Fruit fly (Drosophila melanogaster) whole organism, embryonic: Measurements from ENCODE around the gene CG32816.

Experiments used
- Abd-B ChIP-seq: fragments of 200-800 bp; sonication (Bioruptor generic); optimal IDR thresholded peaks from 2 replicates; lab custom pipeline; 2018; ENCODE audit warnings: missing biosample characterization, mild to moderate bottlenecking, missing genetic modification characterization, moderate library complexity
- Adf1 ChIP-seq: fragments of 200-800 bp; sonication (Bioruptor generic); IDR thresholded peaks from 2 replicates; pipeline ENCODE4 v1.3.6; 2022; ENCODE audit warnings: missing biosample characterization, missing genetic modification characterization
- Antp ChIP-seq: fragments of 200-800 bp; sonication (Bioruptor generic); optimal IDR thresholded peaks from 3 replicates; lab custom pipeline; 2016; ENCODE audit warnings: missing biosample characterization, missing genetic modification characterization
- Bgb ChIP-seq: fragments of 200-800 bp; sonication (Bioruptor generic); IDR thresholded peaks from 2 replicates; pipeline ENCODE4 v1.3.6; 2022; ENCODE audit warnings: missing biosample characterization, missing genetic modification characterization; ENCODE audit not compliant: partially characterized antibody
- CG10654 ChIP-seq: fragments of 200-800 bp; sonication (Bioruptor generic); optimal IDR thresholded peaks from 2 replicates; lab custom pipeline; 2016; ENCODE audit warnings: missing biosample characterization, missing genetic modification characterization
- CG11085 ChIP-seq: fragments of 200-800 bp; sonication (Bioruptor generic); IDR thresholded peaks from 2 replicates; pipeline ENCODE4 v1.3.6; 2022; ENCODE audit warnings: missing biosample characterization, missing genetic modification characterization
- CG11398 ChIP-seq: fragments of 200-800 bp; sonication (Bioruptor generic); optimal IDR thresholded peaks from 2 replicates; lab custom pipeline; 2016; ENCODE audit warnings: missing biosample characterization, missing genetic modification characterization
- CG15073 ChIP-seq: fragments of 200-800 bp; sonication (Bioruptor generic); optimal IDR thresholded peaks from 2 replicates; lab custom pipeline; 2016; ENCODE audit warnings: missing biosample characterization, missing genetic modification characterization
- CG15696 ChIP-seq: fragments of 200-800 bp; sonication (Bioruptor generic); optimal IDR thresholded peaks from 2 replicates; lab custom pipeline; 2019; ENCODE audit warnings: missing biosample characterization, mild to moderate bottlenecking, missing genetic modification characterization, moderate library complexity
- CG1602 ChIP-seq: fragments of 200-800 bp; sonication (Bioruptor generic); optimal IDR thresholded peaks from 3 replicates; lab custom pipeline; 2016; ENCODE audit warnings: missing biosample characterization, missing genetic modification characterization
- CG17359 ChIP-seq: fragments of 200-800 bp; sonication (Bioruptor generic); optimal IDR thresholded peaks from 3 replicates; lab custom pipeline; 2018; ENCODE audit warnings: missing biosample characterization, mild to moderate bottlenecking, missing genetic modification characterization, moderate library complexity
- CG18619 ChIP-seq: fragments of 200-800 bp; sonication (Bioruptor generic); optimal IDR thresholded peaks from 3 replicates; lab custom pipeline; 2017; ENCODE audit warnings: missing biosample characterization, mild to moderate bottlenecking, missing genetic modification characterization
- CG32532 ChIP-seq: fragments of 200-800 bp; sonication (Bioruptor generic); IDR thresholded peaks from 2 replicates; pipeline ENCODE4 v1.3.6; 2022; ENCODE audit warnings: missing biosample characterization, missing genetic modification characterization
- CG3726 ChIP-seq: fragments of 200-800 bp; sonication (Bioruptor generic); IDR thresholded peaks from 3 replicates; pipeline ENCODE4, ENCODE4 v1.3.6; 2022; ENCODE audit warnings: missing biosample characterization, missing genetic modification characterization
- CG4360 ChIP-seq: fragments of 200-800 bp; sonication (Bioruptor generic); IDR thresholded peaks from 2 replicates; pipeline ENCODE4 v1.3.6; 2022; ENCODE audit warnings: missing biosample characterization, missing genetic modification characterization
- CG4404 ChIP-seq: fragments of 200-800 bp; sonication (Bioruptor generic); IDR thresholded peaks from 2 replicates; pipeline ENCODE4 v1.3.6; 2022; ENCODE audit warnings: missing biosample characterization, missing genetic modification characterization
- CG4820 ChIP-seq: fragments of 200-800 bp; sonication (Bioruptor generic); optimal IDR thresholded peaks from 3 replicates; lab custom pipeline; 2016; ENCODE audit warnings: missing biosample characterization, missing genetic modification characterization
- CG5180 ChIP-seq: fragments of 200-800 bp; sonication (Bioruptor generic); optimal IDR thresholded peaks from 3 replicates; lab custom pipeline; 2017; ENCODE audit warnings: missing biosample characterization, missing genetic modification characterization, mild to moderate bottlenecking, moderate library complexity, missing genetic modification reagents
- CG7963 ChIP-seq: fragments of 200-800 bp; sonication (Bioruptor generic); IDR thresholded peaks from 3 replicates; pipeline ENCODE4 v1.3.6; 2022; ENCODE audit warnings: missing biosample characterization, missing genetic modification characterization; ENCODE audit not compliant: partially characterized antibody
- CG8290 ChIP-seq, 3 experiments: fragments of 200-800 bp; sonication (Bioruptor generic); optimal IDR thresholded peaks; 2 replicates each; lab custom pipeline; 2016 to 2019; ENCODE audit warnings: missing biosample characterization in 3 of 3, missing genetic modification characterization in 3 of 3, mild to moderate bottlenecking in 2 of 3, moderate library complexity in 1 of 3
- CG8478 ChIP-seq: fragments of >200 bp; optimal IDR thresholded peaks from 2 replicates; lab custom pipeline; 2018
- CG9609 ChIP-seq: fragments of 200-800 bp; sonication (Bioruptor generic); optimal IDR thresholded peaks from 3 replicates; lab custom pipeline; 2016; ENCODE audit warnings: missing biosample characterization, missing genetic modification characterization
- CG9797 ChIP-seq: fragments of 200-800 bp; sonication (Bioruptor generic); optimal IDR thresholded peaks from 3 replicates; lab custom pipeline; 2018; ENCODE audit warnings: missing biosample characterization, mild to moderate bottlenecking, missing genetic modification characterization
- Doc3 ChIP-seq: fragments of 200-800 bp; sonication (Bioruptor generic); IDR thresholded peaks from 3 replicates; pipeline ENCODE4 v1.3.6; 2022; ENCODE audit warnings: missing biosample characterization, missing genetic modification characterization; ENCODE audit not compliant: partially characterized antibody
- E2f1 ChIP-seq: fragments of 200-800 bp; sonication (Bioruptor generic); IDR thresholded peaks from 2 replicates; pipeline ENCODE4 v1.3.6; 2022; ENCODE audit warnings: missing biosample characterization, missing genetic modification characterization
- HLH54F ChIP-seq: fragments of 200-800 bp; sonication (Bioruptor generic); optimal IDR thresholded peaks from 3 replicates; lab custom pipeline; 2016; ENCODE audit warnings: missing biosample characterization, missing genetic modification characterization
- HLHmδ ChIP-seq: fragments of 200-800 bp; sonication (Bioruptor generic); optimal IDR thresholded peaks from 2 replicates; lab custom pipeline; 2018; ENCODE audit warnings: missing biosample characterization, mild to moderate bottlenecking, missing genetic modification characterization, moderate library complexity
- Hey ChIP-seq: fragments of 200-800 bp; sonication (Bioruptor generic); optimal IDR thresholded peaks from 3 replicates; lab custom pipeline; 2018; ENCODE audit warnings: missing biosample characterization, mild to moderate bottlenecking, missing genetic modification characterization
- MBD-R2 ChIP-seq: fragments of 200-800 bp; sonication (Bioruptor generic); IDR thresholded peaks from 2 replicates; pipeline ENCODE4 v1.3.6; 2022; ENCODE audit warnings: missing biosample characterization, missing genetic modification characterization
- Nf-YB ChIP-seq: fragments of 200-800 bp; sonication (Bioruptor generic); optimal IDR thresholded peaks from 3 replicates; lab custom pipeline; 2019; ENCODE audit warnings: missing biosample characterization, mild to moderate bottlenecking, missing genetic modification characterization, moderate library complexity
- ab ChIP-seq: fragments of 200-800 bp; sonication (Bioruptor generic); optimal IDR thresholded peaks from 2 replicates; lab custom pipeline; 2016; ENCODE audit warnings: missing biosample characterization, missing genetic modification characterization
- al ChIP-seq: fragments of 200-800 bp; sonication (Bioruptor generic); IDR thresholded peaks from 2 replicates; pipeline ENCODE4 v1.3.6; 2022; ENCODE audit warnings: missing biosample characterization, missing genetic modification characterization
- bigmax ChIP-seq: fragments of 200-800 bp; sonication (Bioruptor generic); optimal IDR thresholded peaks from 2 replicates; lab custom pipeline; 2018; ENCODE audit warnings: missing biosample characterization, mild to moderate bottlenecking, missing genetic modification characterization
- bowl ChIP-seq: fragments of 200-800 bp; sonication (Bioruptor generic); IDR thresholded peaks from 2 replicates; pipeline ENCODE4 v1.3.6; 2022; ENCODE audit warnings: missing biosample characterization, missing genetic modification characterization
- caup ChIP-seq: fragments of 200-800 bp; sonication (Bioruptor generic); optimal IDR thresholded peaks from 3 replicates; lab custom pipeline; 2017; ENCODE audit warnings: missing biosample characterization, mild to moderate bottlenecking, missing genetic modification characterization, moderate library complexity; ENCODE audit not compliant: severe bottlenecking
- dysf ChIP-seq: fragments of 200-800 bp; sonication (Bioruptor generic); IDR thresholded peaks from 3 replicates; pipeline ENCODE4 v1.3.6; 2022; ENCODE audit warnings: missing biosample characterization, missing genetic modification characterization
- gfzf ChIP-seq: fragments of 200-800 bp; sonication (Bioruptor generic); optimal IDR thresholded peaks from 2 replicates; lab custom pipeline; 2016; ENCODE audit warnings: missing biosample characterization, mild to moderate bottlenecking, missing genetic modification characterization, moderate library complexity
- hbn ChIP-seq: fragments of 200-800 bp; sonication (Bioruptor generic); IDR thresholded peaks from 2 replicates; pipeline ENCODE4 v1.3.6; 2022; ENCODE audit warnings: missing biosample characterization, missing genetic modification characterization; ENCODE audit not compliant: partially characterized antibody
- jing ChIP-seq: fragments of 200-800 bp; sonication (Bioruptor generic); optimal IDR thresholded peaks from 2 replicates; lab custom pipeline; 2018; ENCODE audit warnings: missing biosample characterization, mild to moderate bottlenecking, missing genetic modification characterization
- kni ChIP-seq: fragments of 200-800 bp; sonication (Bioruptor generic); optimal IDR thresholded peaks from 3 replicates; lab custom pipeline; 2017; ENCODE audit warnings: mild to moderate bottlenecking, missing biosample characterization, missing genetic modification reagents, missing genetic modification characterization
- lola ChIP-seq, 3 experiments: fragments of >200 bp in 2 of 3; fragments of 200-800 bp in 1 of 3; sonication (Bioruptor generic) in 1 of 3; optimal IDR thresholded peaks; 2 replicates each; lab custom pipeline; 2017 to 2019; ENCODE audit warnings: missing biosample characterization in 3 of 3, missing genetic modification characterization in 3 of 3, mild to moderate bottlenecking in 1 of 3, moderate library complexity in 1 of 3
- luna ChIP-seq: fragments of 200-800 bp; sonication (Bioruptor generic); optimal IDR thresholded peaks from 2 replicates; lab custom pipeline; 2016; ENCODE audit warnings: missing biosample characterization, missing genetic modification characterization
- mam ChIP-seq: fragments of 200-800 bp; sonication (Bioruptor generic); optimal IDR thresholded peaks from 3 replicates; lab custom pipeline; 2016; ENCODE audit warnings: missing biosample characterization, missing genetic modification characterization
- nerfin-2 ChIP-seq: fragments of 200-800 bp; sonication (Bioruptor generic); IDR thresholded peaks from 2 replicates; pipeline ENCODE4 v1.3.6; 2022; ENCODE audit warnings: missing biosample characterization, missing genetic modification characterization; ENCODE audit not compliant: partially characterized antibody
- seq ChIP-seq: fragments of 200-800 bp; sonication (Bioruptor generic); IDR thresholded peaks from 2 replicates; pipeline ENCODE4 v1.3.6; 2022; ENCODE audit warnings: missing biosample characterization, missing genetic modification characterization
- tgo ChIP-seq: fragments of 200-800 bp; sonication (Bioruptor generic); IDR thresholded peaks from 3 replicates; pipeline ENCODE4 v1.3.6; 2022; ENCODE audit warnings: missing biosample characterization, missing genetic modification characterization
- tio ChIP-seq: fragments of 200-800 bp; sonication (Bioruptor generic); optimal IDR thresholded peaks from 2 replicates; lab custom pipeline; 2017; ENCODE audit warnings: missing biosample characterization, missing genetic modification characterization, inconsistent platforms
- twi ChIP-seq: fragments of 200-800 bp; optimal IDR thresholded peaks from 2 replicates; lab custom pipeline; 2019; ENCODE audit warnings: missing biosample characterization, mild to moderate bottlenecking, missing genetic modification characterization, moderate library complexity
- wek ChIP-seq: fragments of 200-800 bp; sonication (Bioruptor generic); optimal IDR thresholded peaks from 3 replicates; lab custom pipeline; 2018; ENCODE audit warnings: missing biosample characterization, mild to moderate bottlenecking, missing genetic modification characterization, moderate library complexity
- zen ChIP-seq: fragments of 200-800 bp; sonication (Bioruptor generic); optimal IDR thresholded peaks from 3 replicates; lab custom pipeline; 2018; ENCODE audit warnings: missing biosample characterization, mild to moderate bottlenecking, missing genetic modification characterization, moderate library complexity

CG32816 gene

DNA sequence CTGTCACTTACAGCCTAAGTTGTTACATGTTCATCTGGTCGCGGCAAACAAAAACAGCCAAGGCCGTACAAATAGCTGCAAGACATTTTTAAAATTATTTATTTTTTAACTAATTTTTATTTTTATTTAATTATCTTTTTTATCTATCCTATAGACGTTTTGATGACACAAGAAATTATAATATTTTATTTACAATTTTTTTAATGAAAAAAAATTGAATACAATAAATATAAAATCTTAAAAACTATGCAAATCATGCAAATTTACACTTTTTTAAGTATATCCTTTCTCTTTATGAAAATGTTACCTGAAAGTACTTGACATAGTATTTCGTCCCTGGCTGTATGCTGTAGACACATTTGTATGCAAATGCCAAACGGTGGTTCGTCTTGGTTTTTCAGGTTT lies 132.4 kb downstream of the CG32816 start (continued):
- no peak for TF ChIP-seq Bgb
- TF ChIP-seq mam (GFP tag; lab: Kevin White, UChicago), result no peak
- TF ChIP-seq CG5180, result peak; percentile 52
- TF ChIP-seq bowl (GFP tag; lab: Robert Waterston, UW), result no peak
- TF ChIP-seq CG11085 (GFP tag; lab: Robert Waterston, UW), result no peak
- TF ChIP-seq tio, result peak; percentile 19
- TF ChIP-seq CG10654 (GFP tag; lab: Kevin White, UChicago), result no peak
- TF ChIP-seq nerfin-2 (GFP tag; lab: Robert Waterston, UW), result no peak
- no peak for TF ChIP-seq Antp (GFP tag; lab: Kevin White, UChicago)
- no peak for TF ChIP-seq luna (GFP tag; lab: Kevin White, UChicago)
- TF ChIP-seq CG8478 (lab: Kevin White, UChicago), result no peak
- peak in 1 of 3 experiments; percentile 76 for TF ChIP-seq lola (GFP tag; optimal IDR thresholded peaks at IDR 0.05; lab: Kevin White, UChicago)
- TF ChIP-seq twi (tag; lab: Kevin White, UChicago), result peak; percentile 64
- TF ChIP-seq CG32532 (GFP tag; lab: Robert Waterston, UW), result peak; percentile 70; the same call in 1 of the 2 replicates
- TF ChIP-seq Adf1 (GFP tag; lab: Robert Waterston, UW), result no peak
- TF ChIP-seq ab (GFP tag; lab: Kevin White, UChicago), result no peak
- TF ChIP-seq CG17359 (tag; lab: Kevin White, UChicago), result peak; percentile 80
- no peak for TF ChIP-seq Hey
- TF ChIP-seq CG4360 (GFP tag; lab: Robert Waterston, UW), result no peak
- TF ChIP-seq HLH54F, result no peak
- no peak for TF ChIP-seq CG7963 (GFP tag; lab: Robert Waterston, UW)
- TF ChIP-seq kni (GFP tag; lab: Kevin White, UChicago), result no peak
- TF ChIP-seq CG4404, result peak; percentile 21; the same call in 1 of the 2 replicates
- TF ChIP-seq caup (GFP tag; lab: Kevin White, UChicago), result peak; percentile 55
- TF ChIP-seq CG9797 (GFP tag; lab: Kevin White, UChicago), result no peak
- peak; percentile 26 for TF ChIP-seq zen (tag; lab: Kevin White, UChicago)
- no peak for TF ChIP-seq CG15073 (GFP tag; lab: Kevin White, UChicago)
- TF ChIP-seq CG1602 (GFP tag; lab: Kevin White, UChicago), result peak; percentile 35
- TF ChIP-seq E2f1 (GFP tag; lab: Robert Waterston, UW), result peak; percentile 72
- peak; percentile 22 for TF ChIP-seq CG4820 (GFP tag; lab: Kevin White, UChicago)
- peak; percentile 58 for TF ChIP-seq seq (GFP tag; lab: Robert Waterston, UW)
- TF ChIP-seq CG11398 (GFP tag; lab: Kevin White, UChicago), result no peak
- no peak for TF ChIP-seq MBD-R2 (GFP tag; lab: Robert Waterston, UW)
- TF ChIP-seq tgo, result peak; percentile 71
- TF ChIP-seq HLHmδ (GFP tag; lab: Kevin White, UChicago), result no peak
- 0 out of 2 replicates have a peak, but pooled peaks have one; percentile 20 for TF ChIP-seq al (GFP tag; lab: Robert Waterston, UW)
- TF ChIP-seq Nf-YB (GFP tag; lab: Kevin White, UChicago), result peak; percentile 71
- TF ChIP-seq CG3726 (GFP tag; lab: Robert Waterston, UW), result no peak
- TF ChIP-seq CG8290 (GFP tag; optimal IDR thresholded peaks at IDR 0.05; lab: Kevin White, UChicago), result no peak
- TF ChIP-seq CG8290 (tag; optimal IDR thresholded peaks at IDR 0.05; lab: Kevin White, UChicago), result no peak
- TF ChIP-seq dysf (GFP tag; lab: Robert Waterston, UW), result peak; percentile 72; the same call in 2 of the 3 replicates
- no peak for TF ChIP-seq gfzf (GFP tag; lab: Kevin White, UChicago)
- peak; percentile 58 for TF ChIP-seq Abd-B
- TF ChIP-seq CG15696 (tag; lab: Kevin White, UChicago), result peak; percentile 45
- no peak for TF ChIP-seq CG9609 (GFP tag; lab: Kevin White, UChicago)
- TF ChIP-seq CG18619 (GFP tag; lab: Kevin White, UChicago), result peak; percentile 71
- TF ChIP-seq jing (GFP tag; lab: Kevin White, UChicago), result no peak
- no peak for TF ChIP-seq hbn
- no peak for TF ChIP-seq bigmax
- TF ChIP-seq Doc3 (GFP tag; lab: Robert Waterston, UW), result no peak
- TF ChIP-seq wek (GFP tag; lab: Kevin White, UChicago), result no peak
